Fruit fly (Drosophila melanogaster): ENCODE measurements around the gene sba.

sba gene

DNA sequence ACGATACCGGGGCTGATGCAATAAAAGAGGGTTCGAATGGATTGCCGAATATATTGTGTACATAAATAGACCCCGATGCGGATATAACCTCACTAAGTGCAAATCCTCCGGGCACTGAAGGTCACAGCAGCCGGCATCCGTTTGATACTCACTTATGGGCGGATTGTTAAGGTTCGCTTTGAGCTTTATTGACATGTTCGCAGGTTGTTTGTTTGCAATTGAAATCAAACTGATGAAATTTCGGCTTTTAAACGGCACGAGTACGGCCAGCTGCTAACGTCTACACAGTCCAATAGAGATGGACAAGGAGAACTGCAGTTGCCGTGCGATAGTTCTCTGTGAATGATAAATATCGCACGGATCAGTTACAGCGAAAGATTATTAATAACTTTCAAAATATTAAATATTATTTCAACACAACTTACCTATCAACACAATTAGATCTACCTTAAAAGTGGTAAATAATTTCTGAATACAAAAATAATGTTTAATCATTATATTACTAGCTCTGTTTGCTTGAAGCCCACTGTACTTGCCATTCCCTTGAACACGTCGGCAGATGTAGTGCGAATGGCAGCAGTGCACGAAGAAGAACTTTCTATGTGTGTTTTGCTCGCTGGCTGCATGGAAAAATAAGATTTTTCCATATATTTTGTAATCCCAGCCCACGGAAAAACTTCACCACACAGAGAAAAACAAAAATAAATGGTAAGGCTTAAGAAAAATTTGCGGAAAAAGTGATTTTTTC lies 35.5 kb upstream of the sba start, which contains the start of the genes GluProRS and AP-1sigma (continued):
- peak; percentile 97 for TF ChIP-seq CG14667 (GFP tag; IDR thresholded peaks at IDR 0.05)
- peak; percentile 44 for TF ChIP-seq CG7928 (GFP tag; optimal IDR thresholded peaks at IDR 0.05)
- peak; percentile 47 for TF ChIP-seq pb (GFP tag; optimal IDR thresholded peaks at IDR 0.05)
- TF ChIP-seq Sry-δ (GFP tag; optimal IDR thresholded peaks at IDR 0.05), result peak; percentile 91
- peak; percentile 88 for TF ChIP-seq cato (GFP tag; optimal IDR thresholded peaks at IDR 0.05; ENCODE audit: borderline replicate concordance)
- peak; percentile 14 for TF ChIP-seq Dp (GFP tag; optimal IDR thresholded peaks at IDR 0.05)
- peak; percentile 85 for TF ChIP-seq Dip3 (GFP tag; optimal IDR thresholded peaks at IDR 0.05)
- peak; percentile 99 for TF ChIP-seq CG9932 (GFP tag; IDR thresholded peaks at IDR 0.05)
- TF ChIP-seq Dek (tag; optimal IDR thresholded peaks at IDR 0.05), result peak; percentile 88
- peak; percentile 85; the same call in 1 of the 2 replicates for TF ChIP-seq CG31441 (GFP tag; IDR thresholded peaks at IDR 0.05)
- TF ChIP-seq CG3995 (GFP tag; optimal IDR thresholded peaks at IDR 0.05), result peak; percentile 83
- peak; percentile 92 for TF ChIP-seq CG14710 (tag; optimal IDR thresholded peaks at IDR 0.05)
- peak; percentile 80 for TF ChIP-seq cwo (GFP tag; optimal IDR thresholded peaks at IDR 0.05)
- TF ChIP-seq CG3726 (GFP tag; IDR thresholded peaks at IDR 0.05), result peak; percentile 92
- peak; percentile 91 for TF ChIP-seq CG31224 (GFP tag; IDR thresholded peaks at IDR 0.05)
- TF ChIP-seq chm (GFP tag; IDR thresholded peaks at IDR 0.05), result peak; percentile 93
- TF ChIP-seq CG9437 (GFP tag; optimal IDR thresholded peaks at IDR 0.05), result peak; percentile 72
- peak; percentile 93 for TF ChIP-seq CG4730 (GFP tag; IDR thresholded peaks at IDR 0.05)
- peak; percentile 62 for TF ChIP-seq CG12744 (GFP tag; optimal IDR thresholded peaks at IDR 0.05)
- TF ChIP-seq ci (GFP tag; IDR thresholded peaks at IDR 0.05), result peak; percentile 96
- peak; percentile 83 for TF ChIP-seq CG1233 (GFP tag; optimal IDR thresholded peaks at IDR 0.05)
- no peak for TF ChIP-seq Sry-β (GFP tag; optimal IDR thresholded peaks at IDR 0.05)
- peak; percentile 68 for TF ChIP-seq Asciz (GFP tag; optimal IDR thresholded peaks at IDR 0.05)
- TF ChIP-seq Usf (GFP tag; optimal IDR thresholded peaks at IDR 0.05), result peak; percentile 79
- peak; percentile 67 for TF ChIP-seq D19B (GFP tag; optimal IDR thresholded peaks at IDR 0.05)
- no peak for TF ChIP-seq fru (optimal IDR thresholded peaks at IDR 0.05)
- peak; percentile 87 for TF ChIP-seq sr (GFP tag; IDR thresholded peaks at IDR 0.05)
- peak; percentile 74 for TF ChIP-seq CG30020 (tag; optimal IDR thresholded peaks at IDR 0.05)
- TF ChIP-seq mirr (GFP tag; optimal IDR thresholded peaks at IDR 0.05), result peak; percentile 70
- peak; percentile 52 for TF ChIP-seq salm (tag; optimal IDR thresholded peaks at IDR 0.05)
- peak; percentile 83 for TF ChIP-seq GATAe (GFP tag; conservative IDR thresholded peaks at IDR 0.05)
- TF ChIP-seq CG13123 (GFP tag; optimal IDR thresholded peaks at IDR 0.05), result peak; percentile 87
- TF ChIP-seq bigmax (GFP tag; optimal IDR thresholded peaks at IDR 0.05), result peak; percentile 98
- TF ChIP-seq CG10321 (GFP tag; IDR thresholded peaks at IDR 0.05), result peak; percentile 59
- peak; percentile 73 for TF ChIP-seq CG11723 (GFP tag; optimal IDR thresholded peaks at IDR 0.05)
- TF ChIP-seq Fer3 (tag; optimal IDR thresholded peaks at IDR 0.05), result peak; percentile 89
- TF ChIP-seq Dfd (GFP tag; optimal IDR thresholded peaks at IDR 0.05), result no peak
- TF ChIP-seq CG8924 (tag; optimal IDR thresholded peaks at IDR 0.05), result peak; percentile 88
- peak; percentile 86 for TF ChIP-seq Dad (GFP tag; optimal IDR thresholded peaks at IDR 0.05)
- peak; percentile 95 for TF ChIP-seq lilli (GFP tag; optimal IDR thresholded peaks at IDR 0.05)
- peak; percentile 93 for TF ChIP-seq Hsf (GFP tag; optimal IDR thresholded peaks at IDR 0.05)
- TF ChIP-seq eve (GFP tag; optimal IDR thresholded peaks at IDR 0.05), result peak in 1 of 2 experiments; percentile 3
- peak; percentile 67 for TF ChIP-seq da (GFP tag; optimal IDR thresholded peaks at IDR 0.05)
- peak; percentile 99 for TF ChIP-seq Ets65A (GFP tag)
- peak; percentile 27 for TF ChIP-seq CG9797 (GFP tag; optimal IDR thresholded peaks at IDR 0.05)
- peak; percentile 39 for TF ChIP-seq BtbVII (GFP tag; optimal IDR thresholded peaks at IDR 0.05)
- TF ChIP-seq CG17829 (tag; optimal IDR thresholded peaks at IDR 0.05), result peak; percentile 89
- TF ChIP-seq wdn (GFP tag; IDR thresholded peaks at IDR 0.05), result peak; percentile 89
- TF ChIP-seq sqz (GFP tag; optimal IDR thresholded peaks at IDR 0.05), result peak; percentile 12
- no peak for TF ChIP-seq zf30C (GFP tag; optimal IDR thresholded peaks at IDR 0.05)

Data from whole organism, embryonic.